Worm (Caenorhabditis elegans): ENCODE measurements around the gene H12I13.6.

Gene H12I13.6

DNA sequence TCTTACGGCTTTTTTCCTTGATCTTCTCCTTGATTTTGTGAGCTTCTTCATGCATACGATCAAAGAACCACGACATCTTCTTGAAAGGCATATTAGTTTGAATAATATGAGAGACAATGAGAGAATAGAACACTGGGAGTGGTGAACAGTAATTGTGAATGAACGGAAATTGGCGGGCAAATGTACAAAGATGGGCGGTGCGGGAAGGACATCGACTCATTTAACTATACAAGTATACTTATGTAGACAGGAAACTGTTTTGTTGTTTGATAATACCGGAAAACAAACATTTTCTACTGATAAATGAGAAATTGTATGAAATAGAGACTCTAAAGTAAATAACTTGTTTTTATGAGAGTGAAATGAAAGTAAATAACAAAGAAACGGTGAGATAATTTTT, 32.7 kb upstream of the H12I13.6 start, which contains the start of gene R12C12.5:
Gene R12C12.5, minus strand, starts transcription at position 101 of the 400 bp plus-strand sequence.
- no peak for TF ChIP-seq skn-1 (tag; optimal IDR thresholded peaks at IDR 0.05)
- peak; percentile 59 for TF ChIP-seq pha-4 (tag; optimal IDR thresholded peaks at IDR 0.05)

DNA sequence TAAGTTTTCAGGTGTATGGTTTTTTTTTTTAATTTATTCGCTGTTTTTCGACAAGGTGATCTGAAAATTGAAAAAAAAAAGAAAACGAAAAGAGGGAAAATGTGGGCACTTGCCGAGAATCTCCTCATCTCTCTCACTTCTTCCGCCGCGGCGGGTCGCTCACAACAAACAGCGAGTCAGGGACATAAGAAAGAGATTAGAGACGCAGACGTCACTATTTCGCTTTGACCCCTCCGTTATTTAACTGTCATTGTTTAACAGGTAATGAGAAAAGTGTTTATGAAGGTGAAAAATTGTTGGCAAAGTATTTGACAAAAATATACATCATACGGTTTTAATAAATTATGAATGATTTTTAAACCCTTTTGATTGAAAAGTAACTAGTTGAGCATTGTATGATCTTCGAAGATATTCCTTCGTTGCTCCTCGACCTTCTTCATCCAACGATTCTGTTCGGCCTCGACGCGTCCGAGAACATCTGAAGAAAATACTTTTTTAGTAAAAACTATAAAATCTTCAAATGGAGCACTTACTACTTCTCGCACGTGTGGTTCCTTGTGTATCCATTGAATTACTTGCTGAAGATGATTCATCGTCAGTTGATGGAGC, 31.6 kb upstream of the H12I13.6 start:
- TF ChIP-seq egl-5 (tag; optimal IDR thresholded peaks at IDR 0.05): peak; percentile 30
- peak; percentile 36 for TF ChIP-seq hmg-11 (tag; optimal IDR thresholded peaks at IDR 0.05)
- TF ChIP-seq nhr-28 (tag; optimal IDR thresholded peaks at IDR 0.05): no peak
- TF ChIP-seq nhr-12 (tag; optimal IDR thresholded peaks at IDR 0.05): no peak
- TF ChIP-seq nhr-23 (tag; optimal IDR thresholded peaks at IDR 0.05): peak; percentile 22
- TF ChIP-seq pha-4 (tag; optimal IDR thresholded peaks at IDR 0.05): peak; percentile 49
- no peak for TF ChIP-seq ztf-11 (tag; optimal IDR thresholded peaks at IDR 0.05)
- TF ChIP-seq nhr-77 (tag; optimal IDR thresholded peaks at IDR 0.05): no peak
- TF ChIP-seq nhr-25 (tag; optimal IDR thresholded peaks at IDR 0.05): peak; percentile 41
- peak; percentile 8 for TF ChIP-seq lin-39 (tag; optimal IDR thresholded peaks at IDR 0.05)
- TF ChIP-seq aly-2 (tag; optimal IDR thresholded peaks at IDR 0.05): no peak
- TF ChIP-seq eor-1 (tag; optimal IDR thresholded peaks at IDR 0.05): no peak
- TF ChIP-seq snpc-4 (tag; optimal IDR thresholded peaks at IDR 0.05): no peak
- no peak for TF ChIP-seq unc-39 (tag; optimal IDR thresholded peaks at IDR 0.05)
- TF ChIP-seq nfya-1 (tag; optimal IDR thresholded peaks at IDR 0.05; ENCODE audit: insufficient read depth): peak; percentile 43
- no peak for TF ChIP-seq nhr-237 (tag; optimal IDR thresholded peaks at IDR 0.05)

DNA sequence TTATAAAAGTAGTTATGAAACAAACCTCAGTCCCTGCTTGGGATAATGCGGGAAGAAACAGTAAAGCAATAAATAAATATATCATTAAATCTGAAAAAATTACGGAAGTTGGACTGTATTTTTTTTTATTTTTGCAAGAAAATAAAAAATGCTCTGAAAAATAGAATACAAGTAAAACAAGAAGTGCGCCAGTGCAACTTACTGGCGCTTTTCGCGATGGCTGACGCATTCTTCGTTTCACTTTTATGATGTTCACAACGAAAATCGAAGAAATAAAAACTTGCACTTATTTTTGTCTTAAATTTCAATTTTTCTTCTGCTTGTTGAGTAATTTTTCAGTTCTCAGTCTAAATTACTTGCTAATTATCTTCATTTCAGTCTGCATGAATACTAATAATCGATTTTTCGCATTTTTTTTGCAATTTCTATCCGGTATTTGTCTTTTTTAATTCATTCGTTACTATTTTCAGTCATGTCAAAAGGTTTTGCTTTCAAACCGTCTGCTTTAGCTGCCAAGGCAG, 30.0 kb upstream of the H12I13.6 start, which contains the start of the genes R12C12.6 and ran-5:
Gene R12C12.6, minus strand, starts transcription at position 229 of the 521 bp plus-strand sequence.
Gene ran-5, plus strand, starts transcription at position 471 of the 521 bp plus-strand sequence.
- TF ChIP-seq skn-1 (tag; optimal IDR thresholded peaks at IDR 0.05) (peak; percentile 40), nhr-25 (tag; optimal IDR thresholded peaks at IDR 0.05) (peak; percentile 74), nhr-23 (tag; optimal IDR thresholded peaks at IDR 0.05) (peak; percentile 90), pha-4 (tag; optimal IDR thresholded peaks at IDR 0.05) (peak; percentile 83), lin-39 (tag; optimal IDR thresholded peaks at IDR 0.05) (peak; percentile 18), elt-2 (tag; optimal IDR thresholded peaks at IDR 0.05) (peak; percentile 59), tbx-2 (tag; optimal IDR thresholded peaks at IDR 0.05) (peak; percentile 76), lin-15B (tag; optimal IDR thresholded peaks at IDR 0.05) (peak; percentile 84), fkh-10 (GFP tag; optimal IDR thresholded peaks at IDR 0.05) (peak; percentile 16), ZK546.5 (tag; optimal IDR thresholded peaks at IDR 0.05) (peak; percentile 20), ceh-82 (tag; optimal IDR thresholded peaks at IDR 0.05) (no peak), ceh-28 (tag; optimal IDR thresholded peaks at IDR 0.05) (peak; percentile 62), nhr-43 (tag; optimal IDR thresholded peaks at IDR 0.05; ENCODE audit: poor library complexity, severe bottlenecking) (peak; percentile 85), daf-12 (tag; optimal IDR thresholded peaks at IDR 0.05) (no peak), ama-1 (optimal IDR thresholded peaks at IDR 0.05) (no peak), aly-2 (tag; optimal IDR thresholded peaks at IDR 0.05) (peak; percentile 1), egl-5 (tag; optimal IDR thresholded peaks at IDR 0.05) (peak; percentile 20), ceh-9 (tag; optimal IDR thresholded peaks at IDR 0.05) (no peak), mdl-1 (tag; optimal IDR thresholded peaks at IDR 0.05) (no peak), hmg-11 (tag; optimal IDR thresholded peaks at IDR 0.05) (peak; percentile 70), unc-39 (tag; optimal IDR thresholded peaks at IDR 0.05) (no peak), R02D3.7 (tag; optimal IDR thresholded peaks at IDR 0.05) (peak; percentile 67), nhr-11 (tag; optimal IDR thresholded peaks at IDR 0.05) (peak; percentile 35), snpc-4 (tag; optimal IDR thresholded peaks at IDR 0.05) (peak; percentile 87), jun-1 (tag; optimal IDR thresholded peaks at IDR 0.05) (peak; percentile 52), lsy-12 (tag; optimal IDR thresholded peaks at IDR 0.05) (peak; percentile 79), nfya-1 (tag; optimal IDR thresholded peaks at IDR 0.05; ENCODE audit: insufficient read depth) (peak; percentile 76)

DNA sequence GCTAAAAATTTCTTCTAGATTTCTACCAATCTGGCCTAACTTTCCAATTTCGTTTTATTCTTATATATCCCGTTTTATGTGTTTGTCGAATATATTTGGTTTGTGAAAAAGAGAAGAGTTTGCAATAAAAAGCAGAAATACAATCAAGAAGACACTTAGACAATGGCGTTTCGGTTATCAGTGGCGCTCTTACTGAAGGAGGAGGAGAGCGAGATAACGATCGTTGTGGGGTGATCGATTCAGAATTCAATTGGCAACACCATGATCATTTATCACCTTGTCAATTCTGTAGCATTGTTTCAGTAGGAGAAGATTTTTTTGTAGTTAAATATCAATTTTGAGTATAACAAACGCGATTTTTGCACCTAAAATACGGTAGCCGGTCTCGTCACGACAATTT, 28.2 kb upstream of the H12I13.6 start:
- no peak for TF ChIP-seq nhr-67 (tag; optimal IDR thresholded peaks at IDR 0.05)
- TF ChIP-seq fkh-10 (GFP tag; optimal IDR thresholded peaks at IDR 0.05): no peak
- no peak for TF ChIP-seq ama-1 (optimal IDR thresholded peaks at IDR 0.05)
- TF ChIP-seq nhr-237 (tag; optimal IDR thresholded peaks at IDR 0.05): no peak
- TF ChIP-seq fos-1 (tag; optimal IDR thresholded peaks at IDR 0.05): no peak
- TF ChIP-seq pqm-1 (tag; optimal IDR thresholded peaks at IDR 0.05): peak; percentile 79
- TF ChIP-seq snpc-4 (tag; optimal IDR thresholded peaks at IDR 0.05): no peak
- TF ChIP-seq eor-1 (tag; optimal IDR thresholded peaks at IDR 0.05): no peak
- no peak for TF ChIP-seq ceh-16 (tag; optimal IDR thresholded peaks at IDR 0.05)
- TF ChIP-seq pha-4 (tag; optimal IDR thresholded peaks at IDR 0.05): no peak
- TF ChIP-seq nhr-77 (tag; optimal IDR thresholded peaks at IDR 0.05): no peak
- peak; percentile 89 for TF ChIP-seq elt-2 (tag; optimal IDR thresholded peaks at IDR 0.05)
